Worm (Caenorhabditis elegans): Measurements from ENCODE around the gene C50D2.7.
A peak's percentile ranks its signal among the peaks of the same experiment; 100 is the strongest.

Gene C50D2.7

ce11 chrII:43640-44039 is 51.4 kb downstream of the C50D2.7 start, which contains the start of gene nfyc-1 (continued):
- no peak for TF ChIP-seq K12H6.12 (tag; optimal IDR thresholded peaks at IDR 0.05)
- no peak for TF ChIP-seq ceh-40 (GFP tag; IDR thresholded peaks at IDR 0.05)
- TF ChIP-seq hmg-1.2 (GFP tag; IDR thresholded peaks at IDR 0.05): no peak
- no peak for TF ChIP-seq F39B2.1 (GFP tag; IDR thresholded peaks at IDR 0.05)
- TF ChIP-seq nhr-179 (tag; optimal IDR thresholded peaks at IDR 0.05): no peak
- no peak for TF ChIP-seq egl-18 (GFP tag; IDR thresholded peaks at IDR 0.05)
- TF ChIP-seq F22D6.2 (tag; optimal IDR thresholded peaks at IDR 0.05): no peak
- no peak for TF ChIP-seq F52B5.7 (tag; optimal IDR thresholded peaks at IDR 0.05)
- no peak for TF ChIP-seq ztf-3 (GFP tag; optimal IDR thresholded peaks at IDR 0.05)
- TF ChIP-seq lin-54 (GFP tag; optimal IDR thresholded peaks at IDR 0.05): no peak
- TF ChIP-seq unc-62 (GFP tag; optimal IDR thresholded peaks at IDR 0.05): no peak
- TF ChIP-seq F57C9.4 (tag; optimal IDR thresholded peaks at IDR 0.05): no peak
- no peak for TF ChIP-seq cebp-2 (GFP tag; IDR thresholded peaks at IDR 0.05)
- no peak for TF ChIP-seq die-1 (tag; optimal IDR thresholded peaks at IDR 0.05)
- no peak for TF ChIP-seq akir-1 (GFP tag; optimal IDR thresholded peaks at IDR 0.05)
- peak; percentile 41; the same call in 1 of the 2 replicates for TF ChIP-seq dox-1 (GFP tag; IDR thresholded peaks at IDR 0.05)
- TF ChIP-seq lin-40 (tag; optimal IDR thresholded peaks at IDR 0.05): peak; percentile 27
- TF ChIP-seq ceh-91 (GFP tag; IDR thresholded peaks at IDR 0.05): no peak
- no peak for TF ChIP-seq sdz-38 (tag; optimal IDR thresholded peaks at IDR 0.05)
- no peak for TF ChIP-seq B0035.1 (tag; optimal IDR thresholded peaks at IDR 0.05)
- TF ChIP-seq ceh-27 (GFP tag; optimal IDR thresholded peaks at IDR 0.05): peak; percentile 7
- no peak for TF ChIP-seq aptf-3 (GFP tag; IDR thresholded peaks at IDR 0.05)
- no peak for TF ChIP-seq him-1 (tag; optimal IDR thresholded peaks at IDR 0.05)
- no peak for TF ChIP-seq ekl-4 (GFP tag; IDR thresholded peaks at IDR 0.05)
- TF ChIP-seq madf-6 (GFP tag; IDR thresholded peaks at IDR 0.05): peak; percentile 44; the same call in 1 of the 2 replicates
- TF ChIP-seq hrde-1 (tag; optimal IDR thresholded peaks at IDR 0.05; ENCODE audit: borderline replicate concordance): no peak
- TF ChIP-seq dpl-1 (GFP tag; optimal IDR thresholded peaks at IDR 0.05): peak; percentile 17
- no peak for TF ChIP-seq xnd-1 (tag; optimal IDR thresholded peaks at IDR 0.05)
- peak; percentile 26 for TF ChIP-seq ZK185.1 (tag; optimal IDR thresholded peaks at IDR 0.05; ENCODE audit: poor library complexity, severe bottlenecking)
- no peak for TF ChIP-seq T07F8.4 (tag; optimal IDR thresholded peaks at IDR 0.05)
- TF ChIP-seq hmg-20 (GFP tag; IDR thresholded peaks at IDR 0.05): no peak
- no peak for TF ChIP-seq C06A6.2 (GFP tag; conservative IDR thresholded peaks at IDR 0.05)
- no peak for TF ChIP-seq attf-3 (GFP tag; conservative IDR thresholded peaks at IDR 0.05)
- TF ChIP-seq cebp-1 (GFP tag; IDR thresholded peaks at IDR 0.05): no peak
- peak; percentile 10 for TF ChIP-seq cebp-1 (tag; optimal IDR thresholded peaks at IDR 0.05)
- TF ChIP-seq mel-28 (tag; optimal IDR thresholded peaks at IDR 0.05; ENCODE audit: borderline replicate concordance): no peak
- no peak for TF ChIP-seq ztf-6 (GFP tag; IDR thresholded peaks at IDR 0.05)
- TF ChIP-seq mes-4 (tag; optimal IDR thresholded peaks at IDR 0.05): no peak
- TF ChIP-seq ceh-79 (tag; optimal IDR thresholded peaks at IDR 0.05): no peak
- TF ChIP-seq rcor-1 (GFP tag; IDR thresholded peaks at IDR 0.05): peak; percentile 41; the same call in 1 of the 2 replicates
- TF ChIP-seq D2030.7 (GFP tag; IDR thresholded peaks at IDR 0.05): peak; percentile 66

All from whole organism, young adult.